Worm (Caenorhabditis elegans): ENCODE results near the gene R03C1.1.

DNA sequence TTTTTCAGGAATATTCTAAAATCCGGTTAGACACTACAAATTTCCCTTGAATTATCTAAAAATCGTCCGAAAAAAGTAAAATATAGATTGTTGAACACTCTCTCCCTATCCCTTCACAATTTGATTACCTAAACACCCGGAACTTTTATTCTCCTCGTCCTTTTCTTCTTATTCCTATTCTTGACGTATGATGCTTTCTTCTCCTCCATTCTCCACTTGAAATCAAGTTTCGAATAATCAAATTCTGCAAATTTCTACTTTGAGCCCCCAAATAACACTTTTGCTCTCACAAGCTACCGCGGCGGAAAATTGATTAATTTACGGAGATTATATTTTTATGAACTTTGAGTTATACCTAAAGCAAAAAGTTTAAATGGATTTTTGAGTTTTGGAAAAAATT is 28.1 kb upstream of the R03C1.1 start:
- TF ChIP-seq madf-10 (tag; optimal IDR thresholded peaks at IDR 0.05): no peak
- TF ChIP-seq ama-1 (optimal IDR thresholded peaks at IDR 0.05): no peak
- no peak for TF ChIP-seq ama-1 (GFP tag; optimal IDR thresholded peaks at IDR 0.05)
- TF ChIP-seq snpc-4 (GFP tag; optimal IDR thresholded peaks at IDR 0.05): no peak
- no peak for TF ChIP-seq snpc-4 (tag; optimal IDR thresholded peaks at IDR 0.05)
- TF ChIP-seq mxl-1 (tag; optimal IDR thresholded peaks at IDR 0.05): no peak
- no peak for TF ChIP-seq madf-8 (GFP tag; conservative IDR thresholded peaks at IDR 0.05)
- no peak for TF ChIP-seq hrde-1 (tag; optimal IDR thresholded peaks at IDR 0.05; ENCODE audit: borderline replicate concordance)
- TF ChIP-seq dox-1 (GFP tag; IDR thresholded peaks at IDR 0.05): no peak
- no peak for TF ChIP-seq ztf-18 (tag; optimal IDR thresholded peaks at IDR 0.05)
- TF ChIP-seq unc-62 (GFP tag; optimal IDR thresholded peaks at IDR 0.05): no peak
- no peak for TF ChIP-seq ccch-3 (GFP tag; optimal IDR thresholded peaks at IDR 0.05)
- no peak for TF ChIP-seq nhr-80 (tag; optimal IDR thresholded peaks at IDR 0.05)
- no peak for TF ChIP-seq B0019.2 (GFP tag; conservative IDR thresholded peaks at IDR 0.05)
- TF ChIP-seq F37B4.10 (GFP tag; IDR thresholded peaks at IDR 0.05): no peak
- no peak for TF ChIP-seq snpc-1.1 (tag; optimal IDR thresholded peaks at IDR 0.05; ENCODE audit: insufficient read depth)
